Worm (Caenorhabditis elegans) whole organism, young adult: Measurements from ENCODE around the gene F35E12.9.

Experiments used
- ama-1 ChIP-seq, 3 experiments: fragments of 150-350 bp in 1 of 3; sonication (generic microtip) in 2 of 3; optimal IDR thresholded peaks; 2 replicates each; lab custom pipeline; 2014 to 2018; ENCODE audit warnings: missing biosample characterization in 2 of 3, missing genetic modification characterization in 2 of 3, missing genetic modification reagents in 2 of 3
- ekl-4 ChIP-seq: fragments of 200-800 bp; sonication (Bioruptor generic); IDR thresholded peaks from 2 replicates; pipeline ENCODE4 v1.3.6; 2022; ENCODE audit warnings: missing genetic modification reagents, missing genetic modification characterization, missing compliant biosample characterization
- nhr-179 ChIP-seq: sonication (generic microtip); optimal IDR thresholded peaks from 2 replicates; lab custom pipeline; 2016; ENCODE audit warnings: mild to moderate bottlenecking, missing genetic modification characterization, missing compliant biosample characterization
- tbx-9 ChIP-seq: sonication (generic microtip); optimal IDR thresholded peaks from 2 replicates; lab custom pipeline; 2016; ENCODE audit warnings: borderline replicate concordance, missing genetic modification characterization, inconsistent platforms, missing compliant biosample characterization

DNA sequence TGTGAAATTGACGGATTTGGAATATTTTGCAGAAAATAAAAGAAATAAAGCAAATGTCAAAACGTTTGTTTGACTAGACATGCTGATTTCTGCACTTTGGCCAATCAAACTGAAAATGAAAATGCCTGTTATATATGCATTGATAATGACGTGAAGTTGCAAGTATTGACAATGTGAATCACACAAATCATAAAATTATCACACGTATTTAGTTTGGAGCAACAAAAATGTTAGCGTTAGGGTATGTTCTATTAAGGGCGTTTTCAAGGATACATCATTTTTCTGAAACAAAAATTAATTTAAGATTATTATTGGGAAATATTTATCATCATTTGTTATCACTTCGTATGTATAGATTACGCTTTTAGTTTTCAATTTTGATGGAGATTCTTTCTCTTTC is 6.9 kb upstream of the F35E12.9 start, which contains the start of gene cld-9:
- TF ChIP-seq ama-1 (optimal IDR thresholded peaks at IDR 0.05; lab: Kevin White, UChicago) (no peak), ama-1 (GFP tag; optimal IDR thresholded peaks at IDR 0.05; lab: Kevin White, UChicago) (no peak), nhr-179 (no peak), ekl-4 (GFP tag; lab: Robert Waterston, UW) (no peak), tbx-9 (tag; lab: Kevin White, UChicago) (no peak)
